Comparison of ENCODE assay signal across 3 fruit fly cellular contexts in genomic region chrX:12957412-12957895, dm6.
TF ChIP-seq lines count a peak whose summit lies in the region.

Gene hec (minus strand): TSS chrX:12957462.

- no peak for TF ChIP-seq CTCF in whole organism, embryonic (GFP tag; optimal IDR thresholded peaks at IDR 0.05; lab: Kevin White, UChicago)

TF ChIP-seq in whole organism, embryonic, 481 proteins besides CTCF, POLR2A, EP300 and RAD21 (continues in another document):
- TF ChIP-seq her (GFP tag; optimal IDR thresholded peaks at IDR 0.05; lab: Kevin White, UChicago) (no peak), chif (GFP tag; optimal IDR thresholded peaks at IDR 0.05; lab: Kevin White, UChicago) (no peak), H2.0 (GFP tag; IDR thresholded peaks at IDR 0.05; lab: Robert Waterston, UW) (no peak), gem (tag; optimal IDR thresholded peaks at IDR 0.05; lab: Kevin White, UChicago) (peak; percentile 62), CG7839 (tag; optimal IDR thresholded peaks at IDR 0.05; lab: Kevin White, UChicago) (peak; percentile 52), CG7372 (GFP tag; IDR thresholded peaks at IDR 0.05; lab: Robert Waterston, UW) (no peak), CG2875 (GFP tag; optimal IDR thresholded peaks at IDR 0.05; lab: Kevin White, UChicago) (no peak), Dp (GFP tag; optimal IDR thresholded peaks at IDR 0.05; lab: Kevin White, UChicago) (no peak), CG33213 (GFP tag; optimal IDR thresholded peaks at IDR 0.05; lab: Kevin White, UChicago) (no peak), en (GFP tag; optimal IDR thresholded peaks at IDR 0.05; lab: Kevin White, UChicago) (no peak), CG30403 (GFP tag; optimal IDR thresholded peaks at IDR 0.05; lab: Kevin White, UChicago) (peak; percentile 34), PHDP (tag; optimal IDR thresholded peaks at IDR 0.05; lab: Kevin White, UChicago) (no peak), Sry-β (GFP tag; optimal IDR thresholded peaks at IDR 0.05; lab: Kevin White, UChicago) (no peak), E2f1 (GFP tag; IDR thresholded peaks at IDR 0.05; lab: Robert Waterston, UW) (no peak), CG3847 (GFP tag; IDR thresholded peaks at IDR 0.05; lab: Robert Waterston, UW) (0 out of 2 replicates have a peak, but pooled peaks have one; percentile 19), Mes4 (GFP tag; optimal IDR thresholded peaks at IDR 0.05; lab: Kevin White, UChicago) (no peak), CG43689 (GFP tag; IDR thresholded peaks at IDR 0.05; lab: Robert Waterston, UW) (no peak), dm (GFP tag; optimal IDR thresholded peaks at IDR 0.05; lab: Kevin White, UChicago) (no peak), Abd-B (GFP tag; optimal IDR thresholded peaks at IDR 0.05; lab: Kevin White, UChicago) (peak; percentile 4), Camta (GFP tag; optimal IDR thresholded peaks at IDR 0.05; lab: Kevin White, UChicago) (no peak), Drgx (GFP tag; IDR thresholded peaks at IDR 0.05; lab: Robert Waterston, UW) (no peak), chinmo (GFP tag; IDR thresholded peaks at IDR 0.05; lab: Robert Waterston, UW; ENCODE audit: partially characterized antibody) (no peak), phol (tag; optimal IDR thresholded peaks at IDR 0.05; lab: Kevin White, UChicago) (no peak), inv (GFP tag; IDR thresholded peaks at IDR 0.05; lab: Robert Waterston, UW; ENCODE audit: partially characterized antibody) (no peak), Ssrp (tag; optimal IDR thresholded peaks at IDR 0.05; lab: Kevin White, UChicago) (no peak), sna (GFP tag; IDR thresholded peaks at IDR 0.05; lab: Robert Waterston, UW; ENCODE audit: partially characterized antibody) (no peak), CG10431 (GFP tag; optimal IDR thresholded peaks at IDR 0.05; lab: Kevin White, UChicago) (no peak), Hey (tag; optimal IDR thresholded peaks at IDR 0.05; lab: Kevin White, UChicago) (no peak), CG4707 (GFP tag; optimal IDR thresholded peaks at IDR 0.05; lab: Kevin White, UChicago) (no peak), CG1603 (tag; optimal IDR thresholded peaks at IDR 0.05; lab: Kevin White, UChicago) (no peak), CG1529 (GFP tag; optimal IDR thresholded peaks at IDR 0.05; lab: Kevin White, UChicago) (no peak)

TF ChIP-seq in whole organism, prepupa, 60 proteins besides CTCF, POLR2A, EP300 and RAD21:
- TF ChIP-seq Eip78C (GFP tag; lab: Kevin White, UChicago): peak; percentile 48
- no peak for TF ChIP-seq Eip93F (GFP tag; optimal IDR thresholded peaks at IDR 0.05; lab: Kevin White, UChicago)
- TF ChIP-seq CG11762 (GFP tag; optimal IDR thresholded peaks at IDR 0.05; lab: Kevin White, UChicago; ENCODE audit: insufficient read depth): no peak
- peak; percentile 21 for TF ChIP-seq CG32006 (GFP tag; optimal IDR thresholded peaks at IDR 0.05; lab: Kevin White, UChicago)
- TF ChIP-seq fkh (GFP tag; optimal IDR thresholded peaks at IDR 0.05; lab: Kevin White, UChicago): no peak
- TF ChIP-seq svp (GFP tag; lab: Kevin White, UChicago): peak; percentile 22

TF ChIP-seq in whole organism, pupa, 21 proteins besides CTCF, POLR2A, EP300 and RAD21:
- TF ChIP-seq fd96Ca (GFP tag; IDR thresholded peaks at IDR 0.05; lab: Robert Waterston, UW) (no peak), CG12605 (GFP tag; IDR thresholded peaks at IDR 0.05; lab: Robert Waterston, UW) (0 out of 2 replicates have a peak, but pooled peaks have one; percentile 43)

Comparison
In these comparisons a context has a peak if more than half of its experiments do, and no peak if none do; other contexts are left out.
1. Of the 7 proteins assayed by ChIP-seq in both whole organism, embryonic and whole organism, prepupa: peak only in whole organism, embryonic: Sox102F; only in whole organism, prepupa: none; in both: none; in neither: 6.